Worm (Caenorhabditis elegans) whole organism, L3 larva: ENCODE measurements around the gene W03H9.2.

Experiments used
- R02D3.7 ChIP-seq: fragments of 150-350 bp; optimal IDR thresholded peaks from 2 replicates; lab custom pipeline; 2014; ENCODE audit warnings: missing biosample characterization, missing genetic modification characterization
- ZK546.5 ChIP-seq: sonication (generic microtip); optimal IDR thresholded peaks from 2 replicates; lab custom pipeline; 2017; ENCODE audit warnings: missing biosample characterization, missing genetic modification characterization
- aly-2 ChIP-seq: fragments of 150-350 bp; optimal IDR thresholded peaks from 2 replicates; lab custom pipeline; 2014; ENCODE audit warnings: missing biosample characterization, missing genetic modification characterization
- ama-1 ChIP-seq: fragments of 150-350 bp; optimal IDR thresholded peaks from 2 replicates; lab custom pipeline; 2018
- ceh-16 ChIP-seq: sonication (generic microtip); optimal IDR thresholded peaks from 2 replicates; lab custom pipeline; 2017; ENCODE audit warnings: missing biosample characterization, missing genetic modification characterization
- ceh-28 ChIP-seq: fragments of 150-350 bp; optimal IDR thresholded peaks from 2 replicates; lab custom pipeline; 2014; ENCODE audit warnings: missing biosample characterization, missing genetic modification reagents, missing genetic modification characterization
- ceh-82 ChIP-seq: fragments of 150-350 bp; optimal IDR thresholded peaks from 2 replicates; lab custom pipeline; 2014; ENCODE audit warnings: missing biosample characterization, missing genetic modification characterization
- ceh-9 ChIP-seq: sonication (generic microtip); optimal IDR thresholded peaks from 2 replicates; lab custom pipeline; 2018; ENCODE audit warnings: missing biosample characterization, missing genetic modification characterization
- daf-12 ChIP-seq: fragments of 150-350 bp; optimal IDR thresholded peaks from 2 replicates; lab custom pipeline; 2014; ENCODE audit warnings: missing biosample characterization, missing genetic modification reagents, missing genetic modification characterization
- egl-27 ChIP-seq: sonication (generic microtip); optimal IDR thresholded peaks from 4 replicates; lab custom pipeline; 2017; ENCODE audit warnings: missing biosample characterization, missing genetic modification reagents, missing genetic modification characterization
- egl-5 ChIP-seq: fragments of 150-350 bp; optimal IDR thresholded peaks from 2 replicates; lab custom pipeline; 2017; ENCODE audit warnings: missing biosample characterization, missing genetic modification reagents, missing genetic modification characterization, inconsistent platforms
- elt-1 ChIP-seq: fragments of 150-350 bp; optimal IDR thresholded peaks from 2 replicates; lab custom pipeline; 2014; ENCODE audit warnings: missing biosample characterization, missing genetic modification characterization
- elt-2 ChIP-seq: sonication (generic microtip); optimal IDR thresholded peaks from 2 replicates; lab custom pipeline; 2016; ENCODE audit warnings: missing genetic modification reagents, mild to moderate bottlenecking, missing genetic modification characterization, missing compliant biosample characterization
- elt-3 ChIP-seq, 3 experiments: fragments of 150-350 bp in 1 of 3; sonication (generic microtip) in 2 of 3; optimal IDR thresholded peaks; 2 replicates in 2 of 3; 4 replicates in 1 of 3; lab custom pipeline; 2014 to 2017; ENCODE audit warnings: missing biosample characterization in 3 of 3, missing genetic modification characterization in 3 of 3
- eor-1 ChIP-seq, 2 experiments: fragments of 150-350 bp; optimal IDR thresholded peaks; 2 replicates each; lab custom pipeline; 2014 to 2018; ENCODE audit warnings: missing biosample characterization in 2 of 2, missing genetic modification characterization in 2 of 2
- fkh-10 ChIP-seq: sonication (generic microtip); optimal IDR thresholded peaks from 2 replicates; lab custom pipeline; 2017; ENCODE audit warnings: missing biosample characterization, missing genetic modification reagents, missing genetic modification characterization
- fkh-2 ChIP-seq: fragments of 150-350 bp; optimal IDR thresholded peaks from 2 replicates; lab custom pipeline; 2014; ENCODE audit warnings: missing biosample characterization, missing genetic modification reagents, missing genetic modification characterization
- fos-1 ChIP-seq: fragments of 150-350 bp; optimal IDR thresholded peaks from 2 replicates; lab custom pipeline; 2014; ENCODE audit warnings: missing biosample characterization, missing genetic modification characterization
- hmg-11 ChIP-seq: sonication (generic microtip); optimal IDR thresholded peaks from 2 replicates; lab custom pipeline; 2016; ENCODE audit warnings: missing genetic modification characterization, missing compliant biosample characterization
- jun-1 ChIP-seq: fragments of 150-350 bp; optimal IDR thresholded peaks from 2 replicates; lab custom pipeline; 2014; ENCODE audit warnings: missing biosample characterization, missing genetic modification reagents, missing genetic modification characterization
- lin-15B ChIP-seq: fragments of 150-350 bp; optimal IDR thresholded peaks from 2 replicates; lab custom pipeline; 2014; ENCODE audit warnings: missing biosample characterization, missing genetic modification characterization
- lin-39 ChIP-seq: fragments of 150-350 bp; optimal IDR thresholded peaks from 2 replicates; lab custom pipeline; 2018; ENCODE audit warnings: missing biosample characterization, missing genetic modification reagents, missing genetic modification characterization
- lsy-12 ChIP-seq: sonication (generic microtip); optimal IDR thresholded peaks from 2 replicates; lab custom pipeline; 2016; ENCODE audit warnings: mild to moderate bottlenecking, missing genetic modification characterization, missing compliant biosample characterization
- mdl-1 ChIP-seq: fragments of 150-350 bp; optimal IDR thresholded peaks from 2 replicates; lab custom pipeline; 2014; ENCODE audit warnings: missing biosample characterization, missing genetic modification characterization
- mml-1 ChIP-seq: fragments of 150-350 bp; sonication (generic microtip); optimal IDR thresholded peaks from 3 replicates; lab custom pipeline; 2014; ENCODE audit warnings: missing biosample characterization, missing genetic modification characterization
- nfya-1 ChIP-seq: sonication (generic microtip); optimal IDR thresholded peaks from 2 replicates; lab custom pipeline; 2017; ENCODE audit warnings: missing genetic modification characterization, mild to moderate bottlenecking, missing compliant biosample characterization, antibody characterized with exemption, moderate library complexity; ENCODE audit not compliant: insufficient read depth
- nhr-11 ChIP-seq: fragments of 150-350 bp; optimal IDR thresholded peaks from 2 replicates; lab custom pipeline; 2014; ENCODE audit warnings: missing biosample characterization, missing genetic modification characterization
- nhr-12 ChIP-seq: fragments of 150-350 bp; optimal IDR thresholded peaks from 2 replicates; lab custom pipeline; 2014; ENCODE audit warnings: missing biosample characterization, missing genetic modification characterization
- nhr-23 ChIP-seq: fragments of 150-350 bp; optimal IDR thresholded peaks from 2 replicates; lab custom pipeline; 2014; ENCODE audit warnings: missing biosample characterization, missing genetic modification reagents, missing genetic modification characterization
- nhr-237 ChIP-seq: fragments of 150-350 bp; optimal IDR thresholded peaks from 2 replicates; lab custom pipeline; 2014; ENCODE audit warnings: missing biosample characterization, missing genetic modification characterization
- nhr-25 ChIP-seq: sonication (generic microtip); optimal IDR thresholded peaks from 2 replicates; lab custom pipeline; 2017; ENCODE audit warnings: missing biosample characterization, missing genetic modification characterization
- nhr-28 ChIP-seq: fragments of 150-350 bp; optimal IDR thresholded peaks from 2 replicates; lab custom pipeline; 2014; ENCODE audit warnings: missing biosample characterization, missing genetic modification characterization
- nhr-43 ChIP-seq: sonication (generic microtip); optimal IDR thresholded peaks from 2 replicates; lab custom pipeline; 2016; ENCODE audit warnings: mild to moderate bottlenecking, missing genetic modification characterization, missing compliant biosample characterization; ENCODE audit not compliant: poor library complexity, severe bottlenecking
- nhr-67 ChIP-seq: fragments of 150-350 bp; optimal IDR thresholded peaks from 2 replicates; lab custom pipeline; 2014; ENCODE audit warnings: missing biosample characterization, missing genetic modification characterization
- nhr-76 ChIP-seq: fragments of 150-350 bp; sonication (generic microtip); optimal IDR thresholded peaks from 5 replicates; lab custom pipeline; 2014; ENCODE audit warnings: missing biosample characterization, missing genetic modification characterization
- nhr-77 ChIP-seq: fragments of 150-350 bp; optimal IDR thresholded peaks from 2 replicates; lab custom pipeline; 2014; ENCODE audit warnings: missing biosample characterization, missing genetic modification characterization
- pha-4 ChIP-seq: fragments of 150-350 bp; optimal IDR thresholded peaks from 2 replicates; lab custom pipeline; 2014; ENCODE audit warnings: missing biosample characterization, missing genetic modification reagents, missing genetic modification characterization
- pqm-1 ChIP-seq: fragments of 150-350 bp; optimal IDR thresholded peaks from 2 replicates; lab custom pipeline; 2017; ENCODE audit warnings: missing biosample characterization, missing genetic modification characterization, inconsistent platforms
- sea-2 ChIP-seq: fragments of 150-350 bp; sonication (generic microtip); optimal IDR thresholded peaks from 4 replicates; lab custom pipeline; 2014; ENCODE audit warnings: missing biosample characterization, missing genetic modification reagents, missing genetic modification characterization
- skn-1 ChIP-seq: fragments of 150-350 bp; optimal IDR thresholded peaks from 2 replicates; lab custom pipeline; 2014; ENCODE audit warnings: missing biosample characterization, missing genetic modification characterization
- snpc-4 ChIP-seq: fragments of 150-350 bp; optimal IDR thresholded peaks from 2 replicates; lab custom pipeline; 2014; ENCODE audit warnings: missing biosample characterization, missing genetic modification characterization
- tbx-2 ChIP-seq: sonication (generic microtip); optimal IDR thresholded peaks from 2 replicates; lab custom pipeline; 2016; ENCODE audit warnings: mild to moderate bottlenecking, missing genetic modification characterization, missing compliant biosample characterization
- unc-39 ChIP-seq: sonication (generic microtip); optimal IDR thresholded peaks from 4 replicates; lab custom pipeline; 2017; ENCODE audit warnings: missing biosample characterization, missing genetic modification characterization
- unc-62 ChIP-seq: fragments of 150-350 bp; sonication (generic microtip); optimal IDR thresholded peaks from 4 replicates; lab custom pipeline; 2014; ENCODE audit warnings: missing biosample characterization, missing genetic modification reagents, missing genetic modification characterization
- zag-1 ChIP-seq: fragments of 150-350 bp; optimal IDR thresholded peaks from 2 replicates; lab custom pipeline; 2014; ENCODE audit warnings: missing biosample characterization, missing genetic modification characterization
- ztf-11 ChIP-seq: fragments of 150-350 bp; optimal IDR thresholded peaks from 2 replicates; lab custom pipeline; 2014; ENCODE audit warnings: missing biosample characterization, missing genetic modification characterization
- ztf-4 ChIP-seq: fragments of 150-350 bp; optimal IDR thresholded peaks from 2 replicates; lab custom pipeline; 2014; ENCODE audit warnings: missing biosample characterization, missing genetic modification characterization

Gene W03H9.2

ce11 chrII:14143838-14144268 lies at the start of gene W03H9.2:
Gene W03H9.2 (minus strand): TSS chrII:14143869.
- TF ChIP-seq nhr-43 (tag; lab: Kevin White, UChicago) (peak; percentile 72), sea-2 (GFP tag; lab: Kevin White, UChicago) (no peak), lin-39 (tag; lab: Kevin White, UChicago) (no peak), pha-4 (tag; lab: Kevin White, UChicago) (peak; percentile 42), ztf-4 (no peak), egl-5 (tag; lab: Kevin White, UChicago) (no peak), ceh-9 (tag; lab: Kevin White, UChicago) (no peak), skn-1 (no peak), fkh-10 (GFP tag; lab: Kevin White, UChicago) (no peak), elt-1 (no peak), lin-15B (tag; lab: Kevin White, UChicago) (peak; percentile 41), nhr-237 (tag; lab: Kevin White, UChicago) (no peak), ceh-82 (tag; lab: Kevin White, UChicago) (no peak), mml-1 (tag; lab: Kevin White, UChicago) (no peak), eor-1 (tag; optimal IDR thresholded peaks at IDR 0.05; lab: Kevin White, UChicago) (no peak), nfya-1 (tag; lab: Kevin White, UChicago) (peak; percentile 60), tbx-2 (no peak), nhr-76 (no peak), nhr-11 (tag; lab: Kevin White, UChicago) (no peak), R02D3.7 (tag; lab: Kevin White, UChicago) (peak; percentile 26), snpc-4 (tag; lab: Kevin White, UChicago) (peak; percentile 5), fos-1 (tag; lab: Kevin White, UChicago) (no peak), nhr-12 (no peak), nhr-77 (no peak), ZK546.5 (no peak), ceh-28 (tag; lab: Kevin White, UChicago) (peak; percentile 40), lsy-12 (tag; lab: Kevin White, UChicago) (peak; percentile 61), aly-2 (tag; lab: Kevin White, UChicago) (no peak), ceh-16 (no peak), elt-2 (tag; lab: Kevin White, UChicago) (peak; percentile 26), ama-1 (lab: Kevin White, UChicago) (no peak), pqm-1 (tag; lab: Kevin White, UChicago) (no peak), ztf-11 (tag; lab: Kevin White, UChicago) (no peak), fkh-2 (tag; lab: Kevin White, UChicago) (no peak), egl-27 (tag; lab: Kevin White, UChicago) (no peak), zag-1 (no peak), nhr-23 (tag; lab: Kevin White, UChicago) (peak; percentile 45), hmg-11 (tag; lab: Kevin White, UChicago) (peak; percentile 88), nhr-25 (tag; lab: Kevin White, UChicago) (peak; percentile 39), jun-1 (tag; lab: Kevin White, UChicago) (no peak), mdl-1 (tag; lab: Kevin White, UChicago) (no peak), unc-39 (no peak), nhr-67 (no peak), daf-12 (no peak), elt-3 (tag; optimal IDR thresholded peaks at IDR 0.05; lab: Kevin White, UChicago) (no peak), nhr-28 (tag; lab: Kevin White, UChicago) (no peak), unc-62 (no peak)

ce11 chrII:14187456-14187855 lies 43.8 kb upstream of the W03H9.2 start:
- no peak for TF ChIP-seq sea-2 (GFP tag; lab: Kevin White, UChicago)
- TF ChIP-seq eor-1 (tag; optimal IDR thresholded peaks at IDR 0.05; lab: Kevin White, UChicago) = no peak
- no peak for TF ChIP-seq nfya-1 (tag; lab: Kevin White, UChicago)
- TF ChIP-seq ama-1 (lab: Kevin White, UChicago) = no peak
- TF ChIP-seq, all 47 proteins: peak for 0
